Worm (Caenorhabditis elegans): ENCODE data around the gene best-12.

DNA sequence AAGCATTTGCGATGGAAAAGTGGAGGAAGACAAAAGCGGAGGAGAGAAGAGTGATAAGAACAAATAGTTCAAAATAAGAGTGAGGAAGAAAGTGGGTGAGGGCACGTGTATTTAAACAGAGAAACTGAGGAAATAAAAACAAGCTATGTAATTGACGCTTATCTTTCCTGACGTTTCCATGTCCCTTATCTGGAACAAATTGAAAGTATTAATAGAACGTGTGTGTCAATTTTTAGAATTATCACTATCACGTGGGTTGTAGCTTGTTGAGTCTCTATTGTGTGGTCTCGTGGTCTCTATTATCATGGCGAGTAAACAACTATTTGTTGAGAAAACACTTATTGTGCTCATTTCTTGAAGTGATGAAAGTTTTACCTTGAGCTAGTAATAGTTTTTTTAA is 3.4 kb upstream of the best-12 start, which contains the start of gene T10C6.15:
- TF ChIP-seq dao-5 (tag; optimal IDR thresholded peaks at IDR 0.05) (no peak), him-1 (tag; optimal IDR thresholded peaks at IDR 0.05) (no peak), W03F9.2 (tag; optimal IDR thresholded peaks at IDR 0.05) (no peak)
